Fruit fly (Drosophila melanogaster) S2 (cell line): ENCODE results near the gene fzr.

Experiments used
- CG8478 ChIP-seq: fragments of >200 bp; optimal IDR thresholded peaks from 2 replicates; lab custom pipeline; 2018
- CTCF ChIP-seq, 2 experiments: fragments of >200 bp; optimal IDR thresholded peaks; 2 replicates each; lab custom pipeline; 2018

- TF ChIP-seq CTCF (optimal IDR thresholded peaks at IDR 0.05; lab: Kevin White, UChicago) (no peak), CG8478 (lab: Kevin White, UChicago) (no peak)
These were observed 29.6 kb downstream of the fzr start, which contains the start of the genes Cbp80 and Torsin for dm6 chrX:4649751-4650150.
